Worm (Caenorhabditis elegans): Measurements from ENCODE around the gene nlg-1.

ce11 chrX:13591175-13591574, 39.8 kb downstream of the nlg-1 start, which contains the start of gene col-44:
- TF ChIP-seq unc-62 (GFP tag; optimal IDR thresholded peaks at IDR 0.05) (no peak), hmg-1.2 (GFP tag; IDR thresholded peaks at IDR 0.05) (no peak), K11D2.4 (GFP tag; IDR thresholded peaks at IDR 0.05) (no peak), F55B11.4 (tag; optimal IDR thresholded peaks at IDR 0.05; ENCODE audit: borderline replicate concordance, insufficient read depth) (no peak), F22D6.2 (tag; optimal IDR thresholded peaks at IDR 0.05) (no peak), lin-35 (GFP tag; optimal IDR thresholded peaks at IDR 0.05) (no peak)
